Fruit fly (Drosophila melanogaster) whole organism, embryonic: ENCODE data around the gene ppl.

Experiments
- CG10543 ChIP-seq: fragments of 200-800 bp; sonication (Bioruptor generic); optimal IDR thresholded peaks from 3 replicates; lab custom pipeline; 2017; ENCODE audit warnings: missing biosample characterization, mild to moderate bottlenecking, missing genetic modification characterization, moderate library complexity
- CG12219 ChIP-seq: fragments of 200-800 bp; sonication (Bioruptor generic); optimal IDR thresholded peaks from 3 replicates; lab custom pipeline; 2018; ENCODE audit warnings: missing biosample characterization, mild to moderate bottlenecking, missing genetic modification characterization
- CG13624 ChIP-seq: fragments of 200-800 bp; sonication (Bioruptor generic); optimal IDR thresholded peaks from 2 replicates; lab custom pipeline; 2016; ENCODE audit warnings: missing biosample characterization, missing genetic modification characterization
- CG14710 ChIP-seq: fragments of 200-800 bp; sonication (Bioruptor generic); optimal IDR thresholded peaks from 3 replicates; lab custom pipeline; 2019; ENCODE audit warnings: missing biosample characterization, mild to moderate bottlenecking, missing genetic modification characterization, moderate library complexity
- CG15514 ChIP-seq: fragments of 200-800 bp; sonication (Bioruptor generic); optimal IDR thresholded peaks from 3 replicates; lab custom pipeline; 2017; ENCODE audit warnings: missing biosample characterization, missing genetic modification characterization, mild to moderate bottlenecking, moderate library complexity, missing genetic modification reagents
- CG1603 ChIP-seq: fragments of 200-800 bp; sonication (Bioruptor generic); optimal IDR thresholded peaks from 2 replicates; lab custom pipeline; 2019; ENCODE audit warnings: missing biosample characterization, mild to moderate bottlenecking, missing genetic modification characterization, moderate library complexity
- CG17186 ChIP-seq: fragments of 200-800 bp; sonication (Bioruptor generic); optimal IDR thresholded peaks from 3 replicates; lab custom pipeline; 2017; ENCODE audit warnings: missing biosample characterization, missing genetic modification reagents, missing genetic modification characterization
- CG17829 ChIP-seq: fragments of 200-800 bp; optimal IDR thresholded peaks from 2 replicates; lab custom pipeline; 2019; ENCODE audit warnings: missing biosample characterization, mild to moderate bottlenecking, missing genetic modification characterization, moderate library complexity
- CG2199 ChIP-seq: fragments of 200-800 bp; sonication (Bioruptor generic); IDR thresholded peaks from 3 replicates; pipeline ENCODE4 v1.3.6; 2022; ENCODE audit warnings: missing biosample characterization, missing genetic modification characterization
- CG34224 ChIP-seq: fragments of 200-800 bp; sonication (Bioruptor generic); IDR thresholded peaks from 3 replicates; pipeline ENCODE4 v1.3.6; 2022; ENCODE audit warnings: missing biosample characterization, missing genetic modification characterization; ENCODE audit not compliant: partially characterized antibody
- CG3847 ChIP-seq: fragments of 200-800 bp; sonication (Bioruptor generic); IDR thresholded peaks from 2 replicates; pipeline ENCODE4 v1.3.6; 2022; ENCODE audit warnings: missing biosample characterization, missing genetic modification characterization
- CG4617 ChIP-seq: fragments of 200-800 bp; sonication (Bioruptor generic); optimal IDR thresholded peaks from 3 replicates; lab custom pipeline; 2016; ENCODE audit warnings: missing biosample characterization, missing genetic modification characterization, borderline replicate concordance
- CG4854 ChIP-seq: fragments of 200-800 bp; sonication (Bioruptor generic); optimal IDR thresholded peaks from 2 replicates; lab custom pipeline; 2016; ENCODE audit warnings: missing biosample characterization, missing genetic modification characterization, inconsistent platforms
- CG5180 ChIP-seq: fragments of 200-800 bp; sonication (Bioruptor generic); optimal IDR thresholded peaks from 3 replicates; lab custom pipeline; 2017; ENCODE audit warnings: missing biosample characterization, missing genetic modification characterization, mild to moderate bottlenecking, moderate library complexity, missing genetic modification reagents
- CG8290 ChIP-seq, 3 experiments: fragments of 200-800 bp; sonication (Bioruptor generic); optimal IDR thresholded peaks; 2 replicates each; lab custom pipeline; 2016 to 2019; ENCODE audit warnings: missing biosample characterization in 3 of 3, missing genetic modification characterization in 3 of 3, mild to moderate bottlenecking in 2 of 3, moderate library complexity in 1 of 3
- CG9727 ChIP-seq: fragments of 200-800 bp; sonication (Bioruptor generic); optimal IDR thresholded peaks from 3 replicates; lab custom pipeline; 2017; ENCODE audit warnings: missing biosample characterization, mild to moderate bottlenecking, missing genetic modification characterization
- CG9797 ChIP-seq: fragments of 200-800 bp; sonication (Bioruptor generic); optimal IDR thresholded peaks from 3 replicates; lab custom pipeline; 2018; ENCODE audit warnings: missing biosample characterization, mild to moderate bottlenecking, missing genetic modification characterization
- Deaf1 ChIP-seq: fragments of 200-800 bp; optimal IDR thresholded peaks from 3 replicates; lab custom pipeline; 2019; ENCODE audit warnings: missing biosample characterization, mild to moderate bottlenecking, missing genetic modification characterization, moderate library complexity
- Doc3 ChIP-seq: fragments of 200-800 bp; sonication (Bioruptor generic); IDR thresholded peaks from 3 replicates; pipeline ENCODE4 v1.3.6; 2022; ENCODE audit warnings: missing biosample characterization, missing genetic modification characterization; ENCODE audit not compliant: partially characterized antibody
- Dp ChIP-seq: fragments of 200-800 bp; sonication (Bioruptor generic); optimal IDR thresholded peaks from 2 replicates; lab custom pipeline; 2018; ENCODE audit warnings: missing biosample characterization, mild to moderate bottlenecking, missing genetic modification characterization, moderate library complexity
- E2f2 ChIP-seq: fragments of 200-800 bp; sonication (Bioruptor generic); IDR thresholded peaks from 2 replicates; pipeline ENCODE4 v1.3.6; 2022; ENCODE audit warnings: missing biosample characterization, missing genetic modification characterization
- Hr3 ChIP-seq: fragments of 200-800 bp; sonication (Bioruptor generic); optimal IDR thresholded peaks from 3 replicates; lab custom pipeline; 2016; ENCODE audit warnings: missing biosample characterization, missing genetic modification characterization
- MBD-R2 ChIP-seq: fragments of 200-800 bp; sonication (Bioruptor generic); IDR thresholded peaks from 2 replicates; pipeline ENCODE4 v1.3.6; 2022; ENCODE audit warnings: missing biosample characterization, missing genetic modification characterization
- MESR4 ChIP-seq: fragments of 200-800 bp; sonication (Bioruptor generic); optimal IDR thresholded peaks from 2 replicates; lab custom pipeline; 2018; ENCODE audit warnings: missing biosample characterization, mild to moderate bottlenecking, missing genetic modification characterization, moderate library complexity
- MTF-1 ChIP-seq: fragments of 200-800 bp; sonication (Bioruptor generic); optimal IDR thresholded peaks from 2 replicates; lab custom pipeline; 2018; ENCODE audit warnings: missing biosample characterization, mild to moderate bottlenecking, missing genetic modification characterization, borderline replicate concordance
- Meics ChIP-seq: fragments of 200-800 bp; sonication (Bioruptor generic); optimal IDR thresholded peaks from 2 replicates; lab custom pipeline; 2017; ENCODE audit warnings: missing biosample characterization, mild to moderate bottlenecking, missing genetic modification characterization
- Myb ChIP-seq: fragments of 200-800 bp; sonication (Bioruptor generic); optimal IDR thresholded peaks from 2 replicates; lab custom pipeline; 2016; ENCODE audit warnings: missing biosample characterization, missing genetic modification characterization
- NC2β ChIP-seq: fragments of 200-800 bp; sonication (Bioruptor generic); optimal IDR thresholded peaks from 2 replicates; lab custom pipeline; 2016; ENCODE audit warnings: missing biosample characterization, missing genetic modification characterization
- NFAT ChIP-seq: fragments of 200-800 bp; sonication (Bioruptor generic); IDR thresholded peaks from 2 replicates; pipeline ENCODE4 v1.3.6; 2022; ENCODE audit warnings: missing biosample characterization, missing genetic modification characterization
- Nf-YB ChIP-seq: fragments of 200-800 bp; sonication (Bioruptor generic); optimal IDR thresholded peaks from 3 replicates; lab custom pipeline; 2019; ENCODE audit warnings: missing biosample characterization, mild to moderate bottlenecking, missing genetic modification characterization, moderate library complexity
- Opbp ChIP-seq: fragments of 200-800 bp; sonication (Bioruptor generic); IDR thresholded peaks from 3 replicates; pipeline ENCODE4 v1.3.6; 2022; ENCODE audit warnings: missing biosample characterization, missing genetic modification characterization; ENCODE audit not compliant: partially characterized antibody
- PHDP ChIP-seq: fragments of 200-800 bp; sonication (Bioruptor generic); optimal IDR thresholded peaks from 3 replicates; lab custom pipeline; 2018; ENCODE audit warnings: missing biosample characterization, mild to moderate bottlenecking, missing genetic modification characterization, moderate library complexity
- Sin3A ChIP-seq: fragments of >200 bp; optimal IDR thresholded peaks from 2 replicates; lab custom pipeline; 2018
- Sox100B ChIP-seq: fragments of 200-800 bp; sonication (Bioruptor generic); optimal IDR thresholded peaks from 3 replicates; lab custom pipeline; 2018; ENCODE audit warnings: missing biosample characterization, mild to moderate bottlenecking, missing genetic modification characterization
- Stat92E ChIP-seq, 3 experiments: fragments of >200 bp in 2 of 3; fragments of 200-800 bp in 1 of 3; sonication (Bioruptor generic) in 1 of 3; optimal IDR thresholded peaks; 2 replicates each; lab custom pipeline; 2017 to 2019; ENCODE audit warnings: missing biosample characterization in 3 of 3, missing genetic modification characterization in 3 of 3, mild to moderate bottlenecking in 1 of 3, moderate library complexity in 1 of 3
- Xbp1 ChIP-seq: fragments of 200-800 bp; sonication (Bioruptor generic); optimal IDR thresholded peaks from 3 replicates; lab custom pipeline; 2016; ENCODE audit warnings: missing biosample characterization, mild to moderate bottlenecking, missing genetic modification characterization
- hkb ChIP-seq, 2 experiments: fragments of 200-800 bp in 1 of 2; fragments of >200 bp in 1 of 2; sonication (Bioruptor generic) in 1 of 2; IDR thresholded peaks in 1 of 2; optimal IDR thresholded peaks in 1 of 2; 2 replicates each; pipeline versions ENCODE4 v1.3.6 to Lab custom; 2017 to 2022; ENCODE audit warnings: missing biosample characterization in 1 of 2, missing genetic modification characterization in 1 of 2
- klu ChIP-seq: fragments of 200-800 bp; sonication (Bioruptor generic); IDR thresholded peaks from 2 replicates; pipeline ENCODE4 v1.3.6; 2022; ENCODE audit warnings: missing biosample characterization, missing genetic modification characterization
- kni ChIP-seq: fragments of 200-800 bp; sonication (Bioruptor generic); optimal IDR thresholded peaks from 3 replicates; lab custom pipeline; 2017; ENCODE audit warnings: mild to moderate bottlenecking, missing biosample characterization, missing genetic modification reagents, missing genetic modification characterization
- knrl ChIP-seq: fragments of 200-800 bp; sonication (Bioruptor generic); IDR thresholded peaks from 3 replicates; pipeline ENCODE4 v1.3.6; 2022; ENCODE audit warnings: missing biosample characterization, missing genetic modification characterization; ENCODE audit not compliant: partially characterized antibody
- lab ChIP-seq: fragments of 200-800 bp; sonication (Bioruptor generic); optimal IDR thresholded peaks from 3 replicates; lab custom pipeline; 2017; ENCODE audit warnings: missing biosample characterization, missing genetic modification characterization, mild to moderate bottlenecking, moderate library complexity, missing genetic modification reagents
- nerfin-1 ChIP-seq: fragments of 200-800 bp; sonication (Bioruptor generic); optimal IDR thresholded peaks from 3 replicates; lab custom pipeline; 2019; ENCODE audit warnings: missing biosample characterization, mild to moderate bottlenecking, missing genetic modification characterization, moderate library complexity
- sna ChIP-seq: fragments of 200-800 bp; sonication (Bioruptor generic); IDR thresholded peaks from 2 replicates; pipeline ENCODE4 v1.3.6; 2022; ENCODE audit warnings: missing biosample characterization, missing genetic modification characterization; ENCODE audit not compliant: partially characterized antibody
- ssp ChIP-seq: fragments of 200-800 bp; sonication (Bioruptor generic); IDR thresholded peaks from 2 replicates; pipeline ENCODE4 v1.3.6; 2022; ENCODE audit warnings: missing biosample characterization, missing genetic modification characterization
- stwl ChIP-seq: fragments of 200-800 bp; sonication (Bioruptor generic); optimal IDR thresholded peaks from 3 replicates; lab custom pipeline; 2018; ENCODE audit warnings: missing biosample characterization, mild to moderate bottlenecking, missing genetic modification characterization, moderate library complexity
- vnd ChIP-seq: fragments of 200-800 bp; sonication (Bioruptor generic); IDR thresholded peaks from 3 replicates; pipeline ENCODE4 v1.3.6; 2022; ENCODE audit warnings: missing biosample characterization, missing genetic modification characterization; ENCODE audit not compliant: partially characterized antibody

Gene ppl

DNA sequence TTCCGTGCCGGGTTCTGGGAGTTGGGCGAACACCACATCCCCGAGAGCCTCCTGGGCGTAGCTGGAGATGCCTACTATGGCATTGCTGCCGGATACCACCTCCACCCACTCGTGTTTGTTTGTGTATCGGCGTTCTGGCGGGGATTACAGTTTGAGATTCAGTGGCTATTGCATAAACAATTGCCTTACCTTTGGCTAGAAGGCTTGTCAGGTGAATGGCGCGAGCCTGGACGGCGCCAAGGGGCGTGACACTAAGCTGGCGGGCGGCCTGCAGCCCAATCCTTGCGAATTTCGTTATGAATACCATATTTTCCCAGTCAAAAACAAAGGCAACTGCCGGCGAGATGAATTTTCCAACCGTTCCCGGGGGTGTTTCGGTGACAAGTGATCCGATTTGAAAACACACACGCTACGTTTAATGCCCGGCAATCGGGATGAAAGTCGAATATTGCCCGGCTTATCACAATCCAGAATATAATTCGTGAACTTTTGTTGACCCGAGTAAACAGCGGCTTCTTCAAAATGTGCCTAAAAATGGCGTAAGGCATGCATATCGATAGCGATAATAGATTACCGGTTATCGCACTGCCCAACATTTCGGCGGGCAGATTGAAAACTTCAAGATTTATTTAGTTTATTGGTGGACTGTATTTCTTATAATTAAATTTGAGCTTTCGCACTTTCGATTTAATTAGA is at the start of gene ppl (continued):
- no peak for TF ChIP-seq CG5180
- TF ChIP-seq Nf-YB (GFP tag; lab: Kevin White, UChicago): no peak
- peak; percentile 5 for TF ChIP-seq CG13624 (GFP tag; lab: Kevin White, UChicago)
- TF ChIP-seq ssp (GFP tag; lab: Robert Waterston, UW): no peak
- TF ChIP-seq MBD-R2 (GFP tag; lab: Robert Waterston, UW): peak; percentile 49; the same call in 1 of the 2 replicates
- TF ChIP-seq Xbp1 (GFP tag; lab: Kevin White, UChicago): no peak
- TF ChIP-seq CG15514: peak; percentile 54
- peak; percentile 65 for TF ChIP-seq CG10543 (GFP tag; lab: Kevin White, UChicago)
- peak; percentile 48; the same call in 2 of the 3 replicates for TF ChIP-seq vnd (GFP tag; lab: Robert Waterston, UW)
- peak; percentile 23 for TF ChIP-seq CG14710 (tag; lab: Kevin White, UChicago)
- 0 out of 3 replicates have a peak, but pooled peaks have one; percentile 21 for TF ChIP-seq knrl (GFP tag; lab: Robert Waterston, UW)
- TF ChIP-seq Dp (GFP tag; lab: Kevin White, UChicago): peak; percentile 91
- TF ChIP-seq hkb (optimal IDR thresholded peaks at IDR 0.05; lab: Kevin White, UChicago): peak; percentile 8
- peak; percentile 32; the same call in 1 of the 2 replicates for TF ChIP-seq hkb (GFP tag; IDR thresholded peaks at IDR 0.05; lab: Robert Waterston, UW)
- peak; percentile 13 for TF ChIP-seq nerfin-1 (tag; lab: Kevin White, UChicago)
- TF ChIP-seq Myb (GFP tag; lab: Kevin White, UChicago): no peak
- peak; percentile 9 for TF ChIP-seq CG17186
- no peak for TF ChIP-seq PHDP (tag; lab: Kevin White, UChicago)
- peak; percentile 9 for TF ChIP-seq Deaf1 (tag; lab: Kevin White, UChicago)
- TF ChIP-seq CG2199: no peak
- TF ChIP-seq Sin3A (lab: Kevin White, UChicago): peak; percentile 28
- TF ChIP-seq MTF-1 (GFP tag; lab: Kevin White, UChicago): peak; percentile 17
- TF ChIP-seq stwl (tag; lab: Kevin White, UChicago): peak; percentile 63
- peak; percentile 4 for TF ChIP-seq NC2β
- TF ChIP-seq CG34224: peak; percentile 66
- peak; percentile 42 for TF ChIP-seq MESR4 (GFP tag; lab: Kevin White, UChicago)
- peak; percentile 64 for TF ChIP-seq CG1603 (tag; lab: Kevin White, UChicago)
- peak; percentile 45; the same call in 2 of the 3 replicates for TF ChIP-seq Opbp (GFP tag; lab: Robert Waterston, UW)
- TF ChIP-seq CG9797: peak; percentile 51
- TF ChIP-seq CG3847: no peak
- peak; percentile 21 for TF ChIP-seq CG9727 (GFP tag; lab: Kevin White, UChicago)
- TF ChIP-seq CG17829 (tag; lab: Kevin White, UChicago): peak; percentile 29
- peak; percentile 48; the same call in 2 of the 3 replicates for TF ChIP-seq Doc3
- peak; percentile 19 for TF ChIP-seq lab (GFP tag; lab: Kevin White, UChicago)
- no peak for TF ChIP-seq CG12219 (GFP tag; lab: Kevin White, UChicago)
- peak; percentile 94 for TF ChIP-seq E2f2
- TF ChIP-seq Stat92E (GFP tag; optimal IDR thresholded peaks at IDR 0.05; lab: Kevin White, UChicago): no peak
- peak; percentile 66 for TF ChIP-seq sna
- TF ChIP-seq CG4617 (GFP tag; lab: Kevin White, UChicago): peak; percentile 29
- peak; percentile 7 for TF ChIP-seq kni (GFP tag; lab: Kevin White, UChicago)
- no peak for TF ChIP-seq CG4854 (GFP tag; lab: Kevin White, UChicago)
- no peak for TF ChIP-seq Meics (GFP tag; lab: Kevin White, UChicago)
- TF ChIP-seq Hr3: no peak
- TF ChIP-seq klu (GFP tag; lab: Robert Waterston, UW): no peak
- no peak for TF ChIP-seq CG8290 (GFP tag; optimal IDR thresholded peaks at IDR 0.05; lab: Kevin White, UChicago)
- TF ChIP-seq CG8290 (tag; optimal IDR thresholded peaks at IDR 0.05; lab: Kevin White, UChicago): peak in 1 of 2 experiments; percentile 54
- TF ChIP-seq Sox100B (GFP tag; lab: Kevin White, UChicago): peak; percentile 9
- peak; percentile 21; the same call in 1 of the 2 replicates for TF ChIP-seq NFAT
